Worm (Caenorhabditis elegans) whole organism, L3 larva: ENCODE data around the gene srx-65.

Source experiments
- ZK546.5 ChIP-seq: sonication (generic microtip); optimal IDR thresholded peaks from 2 replicates; lab custom pipeline; 2017; ENCODE audit warnings: missing biosample characterization, missing genetic modification characterization
- ceh-16 ChIP-seq: sonication (generic microtip); optimal IDR thresholded peaks from 2 replicates; lab custom pipeline; 2017; ENCODE audit warnings: missing biosample characterization, missing genetic modification characterization
- ceh-28 ChIP-seq: fragments of 150-350 bp; optimal IDR thresholded peaks from 2 replicates; lab custom pipeline; 2014; ENCODE audit warnings: missing biosample characterization, missing genetic modification reagents, missing genetic modification characterization
- ceh-82 ChIP-seq: fragments of 150-350 bp; optimal IDR thresholded peaks from 2 replicates; lab custom pipeline; 2014; ENCODE audit warnings: missing biosample characterization, missing genetic modification characterization
- ceh-9 ChIP-seq: sonication (generic microtip); optimal IDR thresholded peaks from 2 replicates; lab custom pipeline; 2018; ENCODE audit warnings: missing biosample characterization, missing genetic modification characterization
- elt-1 ChIP-seq: fragments of 150-350 bp; optimal IDR thresholded peaks from 2 replicates; lab custom pipeline; 2014; ENCODE audit warnings: missing biosample characterization, missing genetic modification characterization
- elt-3 ChIP-seq, 3 experiments: fragments of 150-350 bp in 1 of 3; sonication (generic microtip) in 2 of 3; optimal IDR thresholded peaks; 2 replicates in 2 of 3; 4 replicates in 1 of 3; lab custom pipeline; 2014 to 2017; ENCODE audit warnings: missing biosample characterization in 3 of 3, missing genetic modification characterization in 3 of 3
- eor-1 ChIP-seq, 2 experiments: fragments of 150-350 bp; optimal IDR thresholded peaks; 2 replicates each; lab custom pipeline; 2014 to 2018; ENCODE audit warnings: missing biosample characterization in 2 of 2, missing genetic modification characterization in 2 of 2
- fkh-10 ChIP-seq: sonication (generic microtip); optimal IDR thresholded peaks from 2 replicates; lab custom pipeline; 2017; ENCODE audit warnings: missing biosample characterization, missing genetic modification reagents, missing genetic modification characterization
- fkh-2 ChIP-seq: fragments of 150-350 bp; optimal IDR thresholded peaks from 2 replicates; lab custom pipeline; 2014; ENCODE audit warnings: missing biosample characterization, missing genetic modification reagents, missing genetic modification characterization
- fos-1 ChIP-seq: fragments of 150-350 bp; optimal IDR thresholded peaks from 2 replicates; lab custom pipeline; 2014; ENCODE audit warnings: missing biosample characterization, missing genetic modification characterization
- hmg-11 ChIP-seq: sonication (generic microtip); optimal IDR thresholded peaks from 2 replicates; lab custom pipeline; 2016; ENCODE audit warnings: missing genetic modification characterization, missing compliant biosample characterization
- lin-15B ChIP-seq: fragments of 150-350 bp; optimal IDR thresholded peaks from 2 replicates; lab custom pipeline; 2014; ENCODE audit warnings: missing biosample characterization, missing genetic modification characterization
- lin-39 ChIP-seq: fragments of 150-350 bp; optimal IDR thresholded peaks from 2 replicates; lab custom pipeline; 2018; ENCODE audit warnings: missing biosample characterization, missing genetic modification reagents, missing genetic modification characterization
- mdl-1 ChIP-seq: fragments of 150-350 bp; optimal IDR thresholded peaks from 2 replicates; lab custom pipeline; 2014; ENCODE audit warnings: missing biosample characterization, missing genetic modification characterization
- mml-1 ChIP-seq: fragments of 150-350 bp; sonication (generic microtip); optimal IDR thresholded peaks from 3 replicates; lab custom pipeline; 2014; ENCODE audit warnings: missing biosample characterization, missing genetic modification characterization
- nfya-1 ChIP-seq: sonication (generic microtip); optimal IDR thresholded peaks from 2 replicates; lab custom pipeline; 2017; ENCODE audit warnings: missing genetic modification characterization, mild to moderate bottlenecking, missing compliant biosample characterization, antibody characterized with exemption, moderate library complexity; ENCODE audit not compliant: insufficient read depth
- nhr-11 ChIP-seq: fragments of 150-350 bp; optimal IDR thresholded peaks from 2 replicates; lab custom pipeline; 2014; ENCODE audit warnings: missing biosample characterization, missing genetic modification characterization
- nhr-237 ChIP-seq: fragments of 150-350 bp; optimal IDR thresholded peaks from 2 replicates; lab custom pipeline; 2014; ENCODE audit warnings: missing biosample characterization, missing genetic modification characterization
- nhr-43 ChIP-seq: sonication (generic microtip); optimal IDR thresholded peaks from 2 replicates; lab custom pipeline; 2016; ENCODE audit warnings: mild to moderate bottlenecking, missing genetic modification characterization, missing compliant biosample characterization; ENCODE audit not compliant: poor library complexity, severe bottlenecking
- nhr-67 ChIP-seq: fragments of 150-350 bp; optimal IDR thresholded peaks from 2 replicates; lab custom pipeline; 2014; ENCODE audit warnings: missing biosample characterization, missing genetic modification characterization
- pha-4 ChIP-seq: fragments of 150-350 bp; optimal IDR thresholded peaks from 2 replicates; lab custom pipeline; 2014; ENCODE audit warnings: missing biosample characterization, missing genetic modification reagents, missing genetic modification characterization
- pqm-1 ChIP-seq: fragments of 150-350 bp; optimal IDR thresholded peaks from 2 replicates; lab custom pipeline; 2017; ENCODE audit warnings: missing biosample characterization, missing genetic modification characterization, inconsistent platforms
- sea-2 ChIP-seq: fragments of 150-350 bp; sonication (generic microtip); optimal IDR thresholded peaks from 4 replicates; lab custom pipeline; 2014; ENCODE audit warnings: missing biosample characterization, missing genetic modification reagents, missing genetic modification characterization
- skn-1 ChIP-seq: fragments of 150-350 bp; optimal IDR thresholded peaks from 2 replicates; lab custom pipeline; 2014; ENCODE audit warnings: missing biosample characterization, missing genetic modification characterization
- tbx-2 ChIP-seq: sonication (generic microtip); optimal IDR thresholded peaks from 2 replicates; lab custom pipeline; 2016; ENCODE audit warnings: mild to moderate bottlenecking, missing genetic modification characterization, missing compliant biosample characterization
- unc-39 ChIP-seq: sonication (generic microtip); optimal IDR thresholded peaks from 4 replicates; lab custom pipeline; 2017; ENCODE audit warnings: missing biosample characterization, missing genetic modification characterization
- unc-62 ChIP-seq: fragments of 150-350 bp; sonication (generic microtip); optimal IDR thresholded peaks from 4 replicates; lab custom pipeline; 2014; ENCODE audit warnings: missing biosample characterization, missing genetic modification reagents, missing genetic modification characterization
- zag-1 ChIP-seq: fragments of 150-350 bp; optimal IDR thresholded peaks from 2 replicates; lab custom pipeline; 2014; ENCODE audit warnings: missing biosample characterization, missing genetic modification characterization
- ztf-11 ChIP-seq: fragments of 150-350 bp; optimal IDR thresholded peaks from 2 replicates; lab custom pipeline; 2014; ENCODE audit warnings: missing biosample characterization, missing genetic modification characterization
- ztf-4 ChIP-seq: fragments of 150-350 bp; optimal IDR thresholded peaks from 2 replicates; lab custom pipeline; 2014; ENCODE audit warnings: missing biosample characterization, missing genetic modification characterization

srx-65 gene

ce11 chrV:3913131-3913530, 8.6 kb upstream of the srx-65 start:
- TF ChIP-seq skn-1 (tag; lab: Kevin White, UChicago) = no peak
- no peak for TF ChIP-seq unc-62
- TF ChIP-seq nhr-67 (tag; lab: Kevin White, UChicago) = no peak
- no peak for TF ChIP-seq ceh-28 (tag; lab: Kevin White, UChicago)
- TF ChIP-seq ZK546.5 (tag; lab: Kevin White, UChicago) = no peak
- TF ChIP-seq nfya-1 (tag; lab: Kevin White, UChicago) = no peak
- TF ChIP-seq nhr-43 (tag; lab: Kevin White, UChicago) = no peak
- TF ChIP-seq nhr-11 (tag; lab: Kevin White, UChicago) = no peak
- TF ChIP-seq mml-1 (tag; lab: Kevin White, UChicago) = no peak
- TF ChIP-seq fkh-2 (tag; lab: Kevin White, UChicago) = no peak
- TF ChIP-seq zag-1 = no peak
- TF ChIP-seq mdl-1 (tag; lab: Kevin White, UChicago) = no peak
- TF ChIP-seq sea-2 (GFP tag; lab: Kevin White, UChicago) = no peak
- no peak for TF ChIP-seq ztf-11 (tag; lab: Kevin White, UChicago)
- no peak for TF ChIP-seq eor-1 (tag; optimal IDR thresholded peaks at IDR 0.05; lab: Kevin White, UChicago)

- no peak for TF ChIP-seq ZK546.5 (tag; lab: Kevin White, UChicago)
Observed at ce11 chrV:3916480-3916879, 5.3 kb upstream of the srx-65 start, which contains the start of gene srx-67. TSS of gene srx-67 (plus strand) at chrV:3916780.

- no peak for TF ChIP-seq ceh-16 (tag; lab: Kevin White, UChicago)
- TF ChIP-seq pha-4 (tag; lab: Kevin White, UChicago) = no peak
- TF ChIP-seq hmg-11 (tag; lab: Kevin White, UChicago) = no peak
- TF ChIP-seq lin-39 (tag; lab: Kevin White, UChicago) = no peak
- TF ChIP-seq skn-1 (tag; lab: Kevin White, UChicago) = no peak
- no peak for TF ChIP-seq nhr-237 (tag; lab: Kevin White, UChicago)
- TF ChIP-seq nhr-11 (tag; lab: Kevin White, UChicago) = no peak
- no peak for TF ChIP-seq elt-3 (tag; optimal IDR thresholded peaks at IDR 0.05; lab: Kevin White, UChicago)
- TF ChIP-seq zag-1 = no peak
- TF ChIP-seq nhr-43 (tag; lab: Kevin White, UChicago) = no peak
- TF ChIP-seq tbx-2 (tag; lab: Kevin White, UChicago) = no peak
- no peak for TF ChIP-seq ztf-11 (tag; lab: Kevin White, UChicago)
Observed at ce11 chrV:3919289-3919688, 2.4 kb upstream of the srx-65 start, which contains the start of gene srx-66. TSS of gene srx-66 (plus strand) at chrV:3919589.

- no peak for TF ChIP-seq ztf-11 (tag; lab: Kevin White, UChicago)
- TF ChIP-seq unc-62 = no peak
Observed at ce11 chrV:3922547-3922946, 812 bp downstream of the srx-65 start.

ce11 chrV:3927522-3927921, 5.8 kb downstream of the srx-65 start:
- no peak for TF ChIP-seq nfya-1 (tag; lab: Kevin White, UChicago)

DNA sequence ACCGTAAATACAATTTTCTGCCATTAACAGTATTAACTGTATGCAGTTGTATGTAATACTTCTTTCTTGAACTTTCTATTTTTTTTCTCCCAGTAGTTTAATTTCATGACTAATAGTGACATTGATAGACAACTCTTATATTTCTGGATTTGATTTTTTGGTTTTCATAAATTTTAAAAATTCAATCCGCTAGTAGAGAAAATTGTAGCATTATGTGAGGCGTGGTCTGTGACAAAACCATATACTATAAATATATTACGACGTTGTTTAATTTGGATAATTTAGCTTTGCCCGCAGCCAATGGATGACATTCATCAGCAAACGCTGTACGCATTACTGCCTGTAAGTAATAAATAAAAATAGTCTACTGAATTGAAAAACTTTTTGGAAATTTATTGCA, 7.4 kb downstream of the srx-65 start, which contains the start of gene srx-64:
Gene srx-64, plus strand, starts transcription at position 301 of the 400 bp plus-strand sequence.
- TF ChIP-seq lin-39 (tag; lab: Kevin White, UChicago) (no peak), ztf-4 (tag; lab: Kevin White, UChicago) (no peak), mdl-1 (tag; lab: Kevin White, UChicago) (no peak), fkh-10 (no peak), ceh-9 (no peak), pqm-1 (tag; lab: Kevin White, UChicago) (no peak), nhr-67 (tag; lab: Kevin White, UChicago) (no peak), ceh-28 (tag; lab: Kevin White, UChicago) (no peak), nhr-43 (tag; lab: Kevin White, UChicago) (no peak), elt-1 (no peak), ceh-82 (tag; lab: Kevin White, UChicago) (no peak), fos-1 (tag; lab: Kevin White, UChicago) (no peak), unc-39 (no peak), lin-15B (no peak), ZK546.5 (tag; lab: Kevin White, UChicago) (no peak), eor-1 (tag; optimal IDR thresholded peaks at IDR 0.05; lab: Kevin White, UChicago) (no peak), unc-62 (no peak), elt-3 (tag; optimal IDR thresholded peaks at IDR 0.05; lab: Kevin White, UChicago) (no peak)
